Fruit fly (Drosophila melanogaster): Measurements from ENCODE around the gene Pde6.

DNA sequence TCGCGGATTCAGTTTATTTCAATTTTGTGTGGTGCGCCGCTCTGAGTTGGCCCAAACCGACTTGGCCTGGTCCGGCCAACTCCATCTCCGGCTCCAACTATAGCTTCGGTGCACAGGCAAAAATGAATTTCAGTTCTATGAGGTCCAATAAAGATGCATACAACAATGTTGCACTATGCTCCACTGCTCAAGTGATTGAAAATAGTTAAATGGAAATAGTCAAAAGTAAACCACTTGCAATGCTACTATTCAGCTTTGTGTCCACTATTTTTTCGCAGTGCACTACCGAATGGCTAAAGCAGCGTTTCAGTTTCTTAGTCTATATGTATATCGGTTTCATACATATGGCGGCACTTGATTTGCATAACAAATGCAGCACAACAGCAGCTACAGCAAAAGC, 81.8 kb downstream of the Pde6 start:
- TF ChIP-seq pan (optimal IDR thresholded peaks at IDR 0.05), result no peak
- TF ChIP-seq Dll (optimal IDR thresholded peaks at IDR 0.05), result no peak
- TF ChIP-seq EcR (GFP tag; optimal IDR thresholded peaks at IDR 0.05), result no peak
- no peak for TF ChIP-seq psq (optimal IDR thresholded peaks at IDR 0.05)
- TF ChIP-seq CG8478 (optimal IDR thresholded peaks at IDR 0.05), result no peak
- no peak for TF ChIP-seq usp (GFP tag; optimal IDR thresholded peaks at IDR 0.05)

All from whole organism.